Fruit fly (Drosophila melanogaster) whole organism, embryonic: Measurements from ENCODE around the gene CG17202.

ENCODE experiments used
- Blimp-1 ChIP-seq: fragments of 200-800 bp; sonication (Bioruptor generic); optimal IDR thresholded peaks from 3 replicates; lab custom pipeline; 2018; ENCODE audit warnings: missing biosample characterization, missing genetic modification characterization, mild to moderate bottlenecking, moderate library complexity, missing genetic modification reagents
- CG7357 ChIP-seq: fragments of 200-800 bp; sonication (Bioruptor generic); IDR thresholded peaks from 3 replicates; pipeline ENCODE4 v1.3.6; 2022; ENCODE audit warnings: missing biosample characterization, missing genetic modification characterization
- CG8924 ChIP-seq: fragments of 200-800 bp; optimal IDR thresholded peaks from 3 replicates; lab custom pipeline; 2019; ENCODE audit warnings: missing biosample characterization, mild to moderate bottlenecking, missing genetic modification characterization, moderate library complexity
- CG9727 ChIP-seq: fragments of 200-800 bp; sonication (Bioruptor generic); optimal IDR thresholded peaks from 3 replicates; lab custom pipeline; 2017; ENCODE audit warnings: missing biosample characterization, mild to moderate bottlenecking, missing genetic modification characterization
- otp ChIP-seq: fragments of 200-800 bp; sonication (Bioruptor generic); IDR thresholded peaks from 3 replicates; pipeline ENCODE4, ENCODE4 v1.3.6; 2022; ENCODE audit warnings: missing biosample characterization, missing genetic modification characterization

DNA sequence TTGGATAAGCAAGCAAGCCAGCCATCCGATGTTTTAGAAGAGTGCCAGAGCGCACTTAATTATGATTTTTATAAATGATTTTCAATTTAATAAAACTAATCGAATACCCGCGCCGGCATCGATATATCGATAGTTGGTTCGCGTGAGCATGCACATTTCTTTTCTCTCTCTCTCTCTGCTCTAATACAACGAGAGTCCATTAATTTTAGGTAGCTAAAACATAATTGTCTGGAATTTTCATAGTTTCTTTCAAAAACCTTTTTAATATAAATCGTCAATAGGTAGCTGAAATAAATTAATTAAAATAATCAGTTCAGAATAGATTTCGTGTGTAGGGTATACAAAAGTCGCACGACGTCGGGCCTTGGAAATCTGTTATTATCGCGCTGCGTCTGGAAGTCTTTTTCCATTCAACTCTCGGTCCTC lies 26.3 kb downstream of the CG17202 start, which contains the start of gene CG18549:
- peak; percentile 100 for TF ChIP-seq CG8924 (tag; lab: Kevin White, UChicago)
- TF ChIP-seq CG7357, result peak; percentile 99
- peak; percentile 100 for TF ChIP-seq CG9727
- TF ChIP-seq Blimp-1, result peak; percentile 99
- peak; percentile 100 for TF ChIP-seq otp (GFP tag; lab: Robert Waterston, UW)
